Fruit fly (Drosophila melanogaster) whole organism, embryonic: ENCODE measurements around the gene Syt12.

ENCODE experiments used
- Ada2b ChIP-seq: fragments of 200-800 bp; sonication (Bioruptor generic); IDR thresholded peaks from 2 replicates; pipeline ENCODE4 v1.3.6; 2022; ENCODE audit warnings: missing biosample characterization, missing genetic modification characterization
- CG13123 ChIP-seq: fragments of 200-800 bp; sonication (Bioruptor generic); optimal IDR thresholded peaks from 2 replicates; lab custom pipeline; 2016; ENCODE audit warnings: missing biosample characterization, missing genetic modification characterization
- CG13424 ChIP-seq: fragments of 200-800 bp; sonication (Bioruptor generic); optimal IDR thresholded peaks from 2 replicates; lab custom pipeline; 2019; ENCODE audit warnings: missing biosample characterization, mild to moderate bottlenecking, missing genetic modification characterization, moderate library complexity
- CG16815 ChIP-seq: fragments of 200-800 bp; sonication (Bioruptor generic); optimal IDR thresholded peaks from 3 replicates; lab custom pipeline; 2017; ENCODE audit warnings: missing biosample characterization, mild to moderate bottlenecking, missing genetic modification characterization
- CG17328 ChIP-seq: fragments of 200-800 bp; sonication (Bioruptor generic); IDR thresholded peaks from 2 replicates; pipeline ENCODE4 v1.3.6; 2022; ENCODE audit warnings: missing biosample characterization, missing genetic modification characterization
- CG17385 ChIP-seq: fragments of 200-800 bp; sonication (Bioruptor generic); optimal IDR thresholded peaks from 3 replicates; lab custom pipeline; 2018; ENCODE audit warnings: missing biosample characterization, mild to moderate bottlenecking, missing genetic modification characterization
- CG18619 ChIP-seq: fragments of 200-800 bp; sonication (Bioruptor generic); optimal IDR thresholded peaks from 3 replicates; lab custom pipeline; 2017; ENCODE audit warnings: missing biosample characterization, mild to moderate bottlenecking, missing genetic modification characterization
- CG2129 ChIP-seq: fragments of 200-800 bp; sonication (Bioruptor generic); IDR thresholded peaks from 2 replicates; pipeline ENCODE4 v1.3.6; 2022; ENCODE audit warnings: missing biosample characterization, missing genetic modification characterization; ENCODE audit not compliant: partially characterized antibody
- CG31365 ChIP-seq: fragments of 200-800 bp; sonication (Bioruptor generic); optimal IDR thresholded peaks from 2 replicates; lab custom pipeline; 2018; ENCODE audit warnings: missing biosample characterization, mild to moderate bottlenecking, missing genetic modification characterization
- CG42726 ChIP-seq: fragments of 200-800 bp; sonication (Bioruptor generic); IDR thresholded peaks from 2 replicates; pipeline ENCODE4 v1.3.6; 2022; ENCODE audit warnings: missing biosample characterization, missing genetic modification characterization; ENCODE audit not compliant: partially characterized antibody
- CG4282 ChIP-seq: fragments of 200-800 bp; sonication (Bioruptor generic); optimal IDR thresholded peaks from 2 replicates; lab custom pipeline; 2016; ENCODE audit warnings: missing biosample characterization, missing genetic modification characterization
- CG4360 ChIP-seq: fragments of 200-800 bp; sonication (Bioruptor generic); IDR thresholded peaks from 2 replicates; pipeline ENCODE4 v1.3.6; 2022; ENCODE audit warnings: missing biosample characterization, missing genetic modification characterization
- CG6175 ChIP-seq: fragments of 200-800 bp; sonication (Bioruptor generic); IDR thresholded peaks from 3 replicates; pipeline ENCODE4 v1.3.6; 2022; ENCODE audit warnings: missing biosample characterization, missing genetic modification characterization
- CG7928 ChIP-seq: fragments of 200-800 bp; sonication (Bioruptor generic); optimal IDR thresholded peaks from 2 replicates; lab custom pipeline; 2017; ENCODE audit warnings: missing biosample characterization, mild to moderate bottlenecking, missing genetic modification characterization
- CG9215 ChIP-seq: fragments of 200-800 bp; sonication (Bioruptor generic); IDR thresholded peaks from 2 replicates; pipeline ENCODE4 v1.3.6; 2022; ENCODE audit warnings: missing biosample characterization, missing genetic modification characterization
- CG9727 ChIP-seq: fragments of 200-800 bp; sonication (Bioruptor generic); optimal IDR thresholded peaks from 3 replicates; lab custom pipeline; 2017; ENCODE audit warnings: missing biosample characterization, mild to moderate bottlenecking, missing genetic modification characterization
- D19A ChIP-seq: fragments of 200-800 bp; optimal IDR thresholded peaks from 3 replicates; lab custom pipeline; 2019; ENCODE audit warnings: missing biosample characterization, mild to moderate bottlenecking, missing genetic modification characterization, moderate library complexity
- Dbx ChIP-seq: fragments of 200-800 bp; sonication (Bioruptor generic); IDR thresholded peaks from 3 replicates; pipeline ENCODE4 v1.3.6; 2022; ENCODE audit warnings: missing biosample characterization, missing genetic modification characterization
- Dek ChIP-seq: fragments of 200-800 bp; sonication (Bioruptor generic); optimal IDR thresholded peaks from 3 replicates; lab custom pipeline; 2019; ENCODE audit warnings: missing biosample characterization, mild to moderate bottlenecking, missing genetic modification characterization, moderate library complexity
- Elba2 ChIP-seq: fragments of 200-800 bp; sonication (Bioruptor generic); optimal IDR thresholded peaks from 3 replicates; lab custom pipeline; 2016; ENCODE audit warnings: missing biosample characterization, missing genetic modification characterization
- HLHmδ ChIP-seq: fragments of 200-800 bp; sonication (Bioruptor generic); optimal IDR thresholded peaks from 2 replicates; lab custom pipeline; 2018; ENCODE audit warnings: missing biosample characterization, mild to moderate bottlenecking, missing genetic modification characterization, moderate library complexity
- Mad ChIP-seq: fragments of 200-800 bp; sonication (Bioruptor generic); optimal IDR thresholded peaks from 2 replicates; lab custom pipeline; 2016; ENCODE audit warnings: missing biosample characterization, missing genetic modification characterization
- Pdp1 ChIP-seq, 2 experiments: fragments of 200-800 bp; sonication (Bioruptor generic); optimal IDR thresholded peaks; 3 replicates each; lab custom pipeline; 2016; ENCODE audit warnings: missing biosample characterization in 2 of 2, missing genetic modification characterization in 2 of 2, mild to moderate bottlenecking in 1 of 2, moderate library complexity in 1 of 2
- Six4 ChIP-seq: fragments of 200-800 bp; sonication (Bioruptor generic); optimal IDR thresholded peaks from 2 replicates; lab custom pipeline; 2016; ENCODE audit warnings: missing biosample characterization, missing genetic modification characterization
- Trl ChIP-seq, 3 experiments: fragments of >200 bp in 2 of 3; fragments of 200-800 bp in 1 of 3; sonication (Bioruptor generic) in 1 of 3; optimal IDR thresholded peaks; 2 replicates in 1 of 3; 3 replicates in 2 of 3; lab custom pipeline; 2016 to 2017; ENCODE audit warnings: missing biosample characterization in 1 of 3, missing genetic modification characterization in 1 of 3
- btn ChIP-seq: fragments of 200-800 bp; sonication (Bioruptor generic); optimal IDR thresholded peaks from 2 replicates; lab custom pipeline; 2016; ENCODE audit warnings: missing biosample characterization, missing genetic modification characterization
- chinmo ChIP-seq: fragments of 200-800 bp; sonication (Bioruptor generic); IDR thresholded peaks from 4 replicates; pipeline ENCODE4 v1.3.6; 2022; ENCODE audit warnings: missing biosample characterization, missing genetic modification characterization; ENCODE audit not compliant: partially characterized antibody
- cwo ChIP-seq: fragments of 200-800 bp; sonication (Bioruptor generic); optimal IDR thresholded peaks from 3 replicates; lab custom pipeline; 2017; ENCODE audit warnings: missing biosample characterization, missing genetic modification characterization, mild to moderate bottlenecking, moderate library complexity, missing genetic modification reagents
- en ChIP-seq: fragments of 200-800 bp; sonication (Bioruptor generic); optimal IDR thresholded peaks from 2 replicates; lab custom pipeline; 2016; ENCODE audit warnings: missing biosample characterization, missing genetic modification characterization
- fu2 ChIP-seq: fragments of 200-800 bp; sonication (Bioruptor generic); optimal IDR thresholded peaks from 2 replicates; lab custom pipeline; 2016; ENCODE audit warnings: missing biosample characterization, missing genetic modification characterization
- gfzf ChIP-seq: fragments of 200-800 bp; sonication (Bioruptor generic); optimal IDR thresholded peaks from 2 replicates; lab custom pipeline; 2016; ENCODE audit warnings: missing biosample characterization, mild to moderate bottlenecking, missing genetic modification characterization, moderate library complexity
- grn ChIP-seq: fragments of 200-800 bp; sonication (Bioruptor generic); optimal IDR thresholded peaks from 3 replicates; lab custom pipeline; 2017; ENCODE audit warnings: missing biosample characterization, missing genetic modification characterization
- gsb ChIP-seq: fragments of 200-800 bp; sonication (Bioruptor generic); IDR thresholded peaks from 2 replicates; pipeline ENCODE4 v1.3.6; 2022; ENCODE audit warnings: missing biosample characterization, missing genetic modification characterization
- insv ChIP-seq, 2 experiments: fragments of 200-800 bp; sonication (Bioruptor generic); optimal IDR thresholded peaks; 3 replicates each; lab custom pipeline; 2016 to 2018; ENCODE audit warnings: missing biosample characterization in 2 of 2, missing genetic modification characterization in 2 of 2
- jing ChIP-seq: fragments of 200-800 bp; sonication (Bioruptor generic); optimal IDR thresholded peaks from 2 replicates; lab custom pipeline; 2018; ENCODE audit warnings: missing biosample characterization, mild to moderate bottlenecking, missing genetic modification characterization
- lab ChIP-seq: fragments of 200-800 bp; sonication (Bioruptor generic); optimal IDR thresholded peaks from 3 replicates; lab custom pipeline; 2017; ENCODE audit warnings: missing biosample characterization, missing genetic modification characterization, mild to moderate bottlenecking, moderate library complexity, missing genetic modification reagents
- lmd ChIP-seq: fragments of 200-800 bp; sonication (Bioruptor generic); IDR thresholded peaks from 2 replicates; pipeline ENCODE4 v1.3.6; 2022; ENCODE audit warnings: missing biosample characterization, missing genetic modification characterization
- mam ChIP-seq: fragments of 200-800 bp; sonication (Bioruptor generic); optimal IDR thresholded peaks from 3 replicates; lab custom pipeline; 2016; ENCODE audit warnings: missing biosample characterization, missing genetic modification characterization
- phol ChIP-seq: fragments of 200-800 bp; sonication (Bioruptor generic); optimal IDR thresholded peaks from 3 replicates; lab custom pipeline; 2018; ENCODE audit warnings: missing biosample characterization, mild to moderate bottlenecking, missing genetic modification characterization, moderate library complexity
- prd ChIP-seq, 3 experiments: fragments of >200 bp in 2 of 3; fragments of 200-800 bp in 1 of 3; sonication (Bioruptor generic) in 1 of 3; optimal IDR thresholded peaks in 2 of 3; IDR thresholded peaks in 1 of 3; 2 replicates in 2 of 3; 3 replicates in 1 of 3; pipeline versions ENCODE4 v1.3.6 to Lab custom; 2017 to 2022; ENCODE audit warnings: missing biosample characterization in 1 of 3, missing genetic modification characterization in 1 of 3
- rib ChIP-seq: fragments of 200-800 bp; sonication (Bioruptor generic); IDR thresholded peaks from 2 replicates; pipeline ENCODE4 v1.3.6; 2022; ENCODE audit warnings: missing biosample characterization, missing genetic modification characterization
- sd ChIP-seq: fragments of 200-800 bp; sonication (Bioruptor generic); optimal IDR thresholded peaks from 3 replicates; lab custom pipeline; 2018; ENCODE audit warnings: missing biosample characterization, mild to moderate bottlenecking, missing genetic modification characterization, moderate library complexity
- sens ChIP-seq: fragments of 200-800 bp; sonication (Bioruptor generic); peaks from one replicate; lab custom pipeline; 2016; ENCODE audit warnings: missing biosample characterization, missing genetic modification characterization
- sisA ChIP-seq: fragments of 200-800 bp; sonication (Bioruptor generic); IDR thresholded peaks from 2 replicates; pipeline ENCODE4 v1.3.6; 2022; ENCODE audit warnings: missing biosample characterization, missing genetic modification characterization
- sob ChIP-seq: fragments of 200-800 bp; sonication (Bioruptor generic); IDR thresholded peaks from 2 replicates; pipeline ENCODE4 v1.3.6; 2022; ENCODE audit warnings: missing biosample characterization, missing genetic modification characterization
- trem ChIP-seq: fragments of 200-800 bp; optimal IDR thresholded peaks from 3 replicates; lab custom pipeline; 2019; ENCODE audit warnings: missing biosample characterization, mild to moderate bottlenecking, missing genetic modification characterization, moderate library complexity
- wor ChIP-seq: fragments of 200-800 bp; sonication (Bioruptor generic); IDR thresholded peaks from 2 replicates; pipeline ENCODE4 v1.3.6; 2022; ENCODE audit warnings: missing biosample characterization, missing genetic modification characterization
- zen ChIP-seq: fragments of 200-800 bp; sonication (Bioruptor generic); optimal IDR thresholded peaks from 3 replicates; lab custom pipeline; 2018; ENCODE audit warnings: missing biosample characterization, mild to moderate bottlenecking, missing genetic modification characterization, moderate library complexity

The Syt12 gene

DNA sequence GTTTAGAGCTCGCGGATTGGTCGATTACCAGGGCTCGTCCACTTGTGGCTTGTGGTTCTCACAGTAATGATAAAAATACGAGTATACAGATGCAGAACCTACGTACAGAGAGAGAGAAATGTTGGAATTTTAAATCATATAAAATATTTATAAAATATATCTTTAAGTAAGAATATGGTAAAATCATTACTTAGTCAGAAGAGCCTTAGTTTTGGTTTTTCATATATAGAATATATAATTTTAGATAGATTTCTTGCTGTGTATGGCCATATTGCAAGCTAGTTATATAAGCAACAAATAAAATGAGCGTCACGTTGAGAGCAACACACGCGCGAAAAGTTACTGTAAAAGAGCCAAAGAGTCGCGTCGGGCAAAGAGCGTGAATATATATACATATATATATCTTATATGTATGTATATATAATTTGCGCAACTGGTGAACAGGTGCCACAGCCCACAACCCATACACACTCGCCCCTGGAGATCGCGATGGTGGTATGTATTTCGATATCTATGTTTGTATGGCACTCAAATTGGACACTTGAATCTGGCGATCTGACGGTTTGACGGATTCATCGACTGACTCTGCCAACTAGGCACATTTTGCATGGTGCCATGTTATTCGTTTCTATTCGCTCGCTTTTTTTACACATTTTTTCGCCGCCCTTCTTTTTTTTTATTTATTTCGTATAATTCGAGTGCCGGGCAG is 31.6 kb downstream of the Syt12 start (continued):
- TF ChIP-seq D19A (tag; lab: Kevin White, UChicago) (peak; percentile 57), jing (GFP tag; lab: Kevin White, UChicago) (no peak), cwo (peak; percentile 65), CG4282 (GFP tag; lab: Kevin White, UChicago) (no peak), gfzf (GFP tag; lab: Kevin White, UChicago) (no peak), CG31365 (tag; lab: Kevin White, UChicago) (no peak), CG18619 (GFP tag; lab: Kevin White, UChicago) (peak; percentile 44), Dek (tag; lab: Kevin White, UChicago) (peak; percentile 85), Mad (GFP tag; lab: Kevin White, UChicago) (no peak), sob (GFP tag; lab: Robert Waterston, UW) (peak; percentile 74), Elba2 (GFP tag; lab: Kevin White, UChicago) (no peak), en (GFP tag; lab: Kevin White, UChicago) (no peak), CG13123 (no peak), HLHmδ (no peak), CG7928 (no peak), mam (no peak), CG6175 (GFP tag; lab: Robert Waterston, UW) (0 out of 3 replicates have a peak, but pooled peaks have one; percentile 14), lmd (GFP tag; lab: Robert Waterston, UW) (peak; percentile 60; the same call in 1 of the 2 replicates), CG13424 (tag; lab: Kevin White, UChicago) (peak; percentile 74), CG17385 (peak; percentile 61), prd (optimal IDR thresholded peaks at IDR 0.05; lab: Kevin White, UChicago) (no peak), prd (GFP tag; IDR thresholded peaks at IDR 0.05; lab: Robert Waterston, UW) (peak; percentile 72; the same call in 2 of the 3 replicates), CG16815 (GFP tag; lab: Kevin White, UChicago) (peak; percentile 38), Ada2b (peak; percentile 68), rib (GFP tag; lab: Robert Waterston, UW) (peak; percentile 64; the same call in 1 of the 2 replicates), Six4 (GFP tag; lab: Kevin White, UChicago) (no peak), CG17328 (GFP tag; lab: Robert Waterston, UW) (0 out of 2 replicates have a peak, but pooled peaks have one; percentile 28), btn (no peak), Trl (optimal IDR thresholded peaks at IDR 0.05; lab: Kevin White, UChicago) (peak in 1 of 2 experiments; percentile 10), Trl (GFP tag; optimal IDR thresholded peaks at IDR 0.05; lab: Kevin White, UChicago) (no peak), wor (GFP tag; lab: Robert Waterston, UW) (no peak), phol (tag; lab: Kevin White, UChicago) (peak; percentile 33), trem (no peak), lab (GFP tag; lab: Kevin White, UChicago) (peak; percentile 85), CG9727 (GFP tag; lab: Kevin White, UChicago) (peak; percentile 68), CG4360 (GFP tag; lab: Robert Waterston, UW) (no peak), CG2129 (GFP tag; lab: Robert Waterston, UW) (no peak), Pdp1 (GFP tag; optimal IDR thresholded peaks at IDR 0.05; lab: Kevin White, UChicago) (peak in 1 of 2 experiments; percentile 61), fu2 (GFP tag; lab: Kevin White, UChicago) (no peak), chinmo (GFP tag; lab: Robert Waterston, UW) (peak; percentile 26; the same call in 1 of the 4 replicates), CG9215 (GFP tag; lab: Robert Waterston, UW) (peak; percentile 50), sisA (GFP tag; lab: Robert Waterston, UW) (peak; percentile 24; the same call in 1 of the 2 replicates), grn (GFP tag; lab: Kevin White, UChicago) (no peak), gsb (peak; percentile 58), sens (GFP tag; lab: Kevin White, UChicago) (peak; percentile 27), zen (tag; lab: Kevin White, UChicago) (peak; percentile 25), sd (tag; lab: Kevin White, UChicago) (peak; percentile 22), CG42726 (no peak), Dbx (peak; percentile 76; the same call in 2 of the 3 replicates), insv (GFP tag; optimal IDR thresholded peaks at IDR 0.05; lab: Kevin White, UChicago) (no peak)
